Fruit fly (Drosophila melanogaster) whole organism, prepupa: Measurements from ENCODE around the gene CG43389.

Source experiments
- Blimp-1 ChIP-seq: fragments of 200-800 bp; sonication (Bioruptor generic); optimal IDR thresholded peaks from 3 replicates; lab custom pipeline; 2017; ENCODE audit warnings: missing biosample characterization, missing genetic modification characterization, mild to moderate bottlenecking, moderate library complexity, missing genetic modification reagents
- CG10631 ChIP-seq: fragments of 200-800 bp; sonication (Bioruptor generic); optimal IDR thresholded peaks from 2 replicates; lab custom pipeline; 2016; ENCODE audit warnings: missing biosample characterization, missing genetic modification characterization
- CG10669 ChIP-seq: fragments of 200-800 bp; sonication (Bioruptor generic); optimal IDR thresholded peaks from 3 replicates; lab custom pipeline; 2018; ENCODE audit warnings: missing biosample characterization, mild to moderate bottlenecking, missing genetic modification characterization, moderate library complexity
- CG11294 ChIP-seq: fragments of 200-800 bp; sonication (Bioruptor generic); IDR thresholded peaks from 2 replicates; pipeline ENCODE4 v1.3.6; 2022; ENCODE audit warnings: missing biosample characterization, missing genetic modification characterization
- CG15336 ChIP-seq: fragments of 200-800 bp; sonication (Bioruptor generic); IDR thresholded peaks from 2 replicates; pipeline ENCODE4 v1.3.6; 2022; ENCODE audit warnings: missing biosample characterization, missing genetic modification characterization
- CG16779 ChIP-seq: fragments of 200-800 bp; sonication (Bioruptor generic); optimal IDR thresholded peaks from 3 replicates; lab custom pipeline; 2017; ENCODE audit warnings: missing biosample characterization, mild to moderate bottlenecking, missing genetic modification characterization
- CG3032 ChIP-seq: fragments of 200-800 bp; optimal IDR thresholded peaks from 2 replicates; lab custom pipeline; 2019; ENCODE audit warnings: missing biosample characterization, mild to moderate bottlenecking, missing genetic modification characterization, moderate library complexity
- CG32006 ChIP-seq: fragments of 200-800 bp; sonication (Bioruptor generic); optimal IDR thresholded peaks from 3 replicates; lab custom pipeline; 2017; ENCODE audit warnings: missing biosample characterization, mild to moderate bottlenecking, missing genetic modification characterization
- CG34406 ChIP-seq: fragments of 200-800 bp; sonication (Bioruptor generic); optimal IDR thresholded peaks from 3 replicates; lab custom pipeline; 2016; ENCODE audit warnings: missing biosample characterization, missing genetic modification characterization
- CG3919 ChIP-seq: fragments of 200-800 bp; sonication (Bioruptor generic); optimal IDR thresholded peaks from 3 replicates; lab custom pipeline; 2016; ENCODE audit warnings: missing biosample characterization, missing genetic modification characterization
- CG4318 ChIP-seq: fragments of 200-800 bp; sonication (Bioruptor generic); optimal IDR thresholded peaks from 3 replicates; lab custom pipeline; 2017; ENCODE audit warnings: missing biosample characterization, mild to moderate bottlenecking, missing genetic modification characterization
- CG6163 ChIP-seq: fragments of 200-800 bp; sonication (Bioruptor generic); IDR thresholded peaks from 3 replicates; pipeline ENCODE4 v1.3.6; 2022; ENCODE audit warnings: missing biosample characterization, missing genetic modification characterization
- CG6792 ChIP-seq: fragments of 200-800 bp; sonication (Bioruptor generic); optimal IDR thresholded peaks from 3 replicates; lab custom pipeline; 2016; ENCODE audit warnings: missing biosample characterization, missing genetic modification characterization
- CG6808 ChIP-seq: fragments of 200-800 bp; sonication (Bioruptor generic); optimal IDR thresholded peaks from 3 replicates; lab custom pipeline; 2017; ENCODE audit warnings: missing biosample characterization, missing genetic modification characterization, mild to moderate bottlenecking, moderate library complexity, missing genetic modification reagents
- CG6854 ChIP-seq: fragments of 200-800 bp; sonication (Bioruptor generic); optimal IDR thresholded peaks from 2 replicates; lab custom pipeline; 2017; ENCODE audit warnings: missing biosample characterization, mild to moderate bottlenecking, missing genetic modification characterization
- CG7368 ChIP-seq: fragments of 200-800 bp; sonication (Bioruptor generic); optimal IDR thresholded peaks from 3 replicates; lab custom pipeline; 2016; ENCODE audit warnings: missing biosample characterization, missing genetic modification characterization
- CG8119 ChIP-seq: fragments of 200-800 bp; sonication (Bioruptor generic); IDR thresholded peaks from 3 replicates; pipeline ENCODE4 v1.3.6; 2022; ENCODE audit warnings: missing biosample characterization, missing genetic modification characterization
- CG8319 ChIP-seq: fragments of 200-800 bp; sonication (Bioruptor generic); optimal IDR thresholded peaks from 3 replicates; lab custom pipeline; 2016; ENCODE audit warnings: missing biosample characterization, missing genetic modification characterization
- CG8632 ChIP-seq: fragments of 200-800 bp; sonication (Bioruptor generic); optimal IDR thresholded peaks from 3 replicates; lab custom pipeline; 2016; ENCODE audit warnings: missing biosample characterization, missing genetic modification characterization
- CG9139 ChIP-seq: fragments of 200-800 bp; sonication (Bioruptor generic); optimal IDR thresholded peaks from 3 replicates; lab custom pipeline; 2017; ENCODE audit warnings: missing biosample characterization, mild to moderate bottlenecking, missing genetic modification characterization
- Eip75B ChIP-seq: fragments of 200-800 bp; sonication (Bioruptor generic); optimal IDR thresholded peaks from 3 replicates; lab custom pipeline; 2016; ENCODE audit warnings: missing biosample characterization, missing genetic modification characterization
- Eip78C ChIP-seq: fragments of 200-800 bp; sonication (Bioruptor generic); peaks from one replicate; lab custom pipeline; 2016; ENCODE audit warnings: missing biosample characterization, missing genetic modification characterization
- Eip93F ChIP-seq: fragments of 200-800 bp; sonication (Bioruptor generic); optimal IDR thresholded peaks from 2 replicates; lab custom pipeline; 2016; ENCODE audit warnings: missing biosample characterization, mild to moderate bottlenecking, missing genetic modification characterization
- Ets21C ChIP-seq: fragments of 200-800 bp; sonication (Bioruptor generic); optimal IDR thresholded peaks from 3 replicates; lab custom pipeline; 2016; ENCODE audit warnings: missing biosample characterization, missing genetic modification characterization
- Ets96B ChIP-seq: fragments of 200-800 bp; optimal IDR thresholded peaks from 2 replicates; lab custom pipeline; 2019; ENCODE audit warnings: missing biosample characterization, mild to moderate bottlenecking, missing genetic modification characterization, moderate library complexity
- Hr38 ChIP-seq: sonication (Bioruptor generic); optimal IDR thresholded peaks from 2 replicates; lab custom pipeline; 2016; ENCODE audit warnings: missing biosample characterization, missing genetic modification characterization
- Hr39 ChIP-seq: fragments of 200-800 bp; sonication (Bioruptor generic); optimal IDR thresholded peaks from 2 replicates; lab custom pipeline; 2016; ENCODE audit warnings: missing biosample characterization, missing genetic modification characterization
- Lpt ChIP-seq: fragments of 200-800 bp; sonication (Bioruptor generic); optimal IDR thresholded peaks from 3 replicates; lab custom pipeline; 2016; ENCODE audit warnings: missing biosample characterization, missing genetic modification characterization
- Met ChIP-seq: fragments of 200-800 bp; sonication (Bioruptor generic); optimal IDR thresholded peaks from 3 replicates; lab custom pipeline; 2016; ENCODE audit warnings: missing biosample characterization, missing genetic modification characterization
- OdsH ChIP-seq: fragments of 200-800 bp; sonication (Bioruptor generic); optimal IDR thresholded peaks from 3 replicates; lab custom pipeline; 2016; ENCODE audit warnings: missing biosample characterization, missing genetic modification characterization
- Smox ChIP-seq: fragments of 200-800 bp; sonication (Bioruptor generic); optimal IDR thresholded peaks from 3 replicates; lab custom pipeline; 2016; ENCODE audit warnings: missing biosample characterization, missing genetic modification characterization
- Sox14 ChIP-seq: fragments of 200-800 bp; sonication (Bioruptor generic); optimal IDR thresholded peaks from 3 replicates; lab custom pipeline; 2016; ENCODE audit warnings: missing biosample characterization, missing genetic modification characterization
- Sox15 ChIP-seq: fragments of 200-800 bp; sonication (Bioruptor generic); optimal IDR thresholded peaks from 3 replicates; lab custom pipeline; 2016; ENCODE audit warnings: missing biosample characterization, missing genetic modification characterization
- cyc ChIP-seq: fragments of 200-800 bp; sonication (Bioruptor generic); optimal IDR thresholded peaks from 3 replicates; lab custom pipeline; 2016; ENCODE audit warnings: missing biosample characterization, missing genetic modification characterization
- dac ChIP-seq: fragments of 200-800 bp; sonication (Bioruptor generic); optimal IDR thresholded peaks from 2 replicates; lab custom pipeline; 2017; ENCODE audit warnings: missing biosample characterization, mild to moderate bottlenecking, missing genetic modification characterization
- dsx ChIP-seq: fragments of 200-800 bp; optimal IDR thresholded peaks from 3 replicates; lab custom pipeline; 2019; ENCODE audit warnings: missing biosample characterization, mild to moderate bottlenecking, missing genetic modification characterization, moderate library complexity; ENCODE audit not compliant: poor library complexity, severe bottlenecking
- eg ChIP-seq: fragments of 200-800 bp; sonication (Bioruptor generic); IDR thresholded peaks from 3 replicates; pipeline ENCODE4 v1.3.6; 2022; ENCODE audit warnings: missing biosample characterization, missing genetic modification characterization
- esn ChIP-seq: fragments of 200-800 bp; sonication (Bioruptor generic); optimal IDR thresholded peaks from 2 replicates; lab custom pipeline; 2016; ENCODE audit warnings: missing biosample characterization, mild to moderate bottlenecking, missing genetic modification characterization, moderate library complexity
- fd59A ChIP-seq: fragments of 200-800 bp; sonication (Bioruptor generic); optimal IDR thresholded peaks from 2 replicates; lab custom pipeline; 2017; ENCODE audit warnings: missing biosample characterization, mild to moderate bottlenecking, missing genetic modification characterization, missing genetic modification reagents
- fd85E ChIP-seq: fragments of 200-800 bp; sonication (Bioruptor generic); optimal IDR thresholded peaks from 3 replicates; lab custom pipeline; 2016; ENCODE audit warnings: missing biosample characterization, missing genetic modification characterization
- net ChIP-seq: fragments of 200-800 bp; sonication (Bioruptor generic); optimal IDR thresholded peaks from 3 replicates; lab custom pipeline; 2016; ENCODE audit warnings: missing biosample characterization, missing genetic modification characterization
- salr ChIP-seq, 2 experiments: fragments of 200-800 bp; sonication (Bioruptor generic); optimal IDR thresholded peaks; 3 replicates each; lab custom pipeline; 2016 to 2018; ENCODE audit warnings: missing biosample characterization in 2 of 2, missing genetic modification characterization in 2 of 2, mild to moderate bottlenecking in 1 of 2
- ss ChIP-seq, 2 experiments: fragments of 200-800 bp; sonication (Bioruptor generic); optimal IDR thresholded peaks; 2 replicates in 1 of 2; 3 replicates in 1 of 2; lab custom pipeline; 2017 to 2018; ENCODE audit warnings: mild to moderate bottlenecking in 2 of 2, missing biosample characterization in 2 of 2, missing genetic modification characterization in 2 of 2, moderate library complexity in 1 of 2
- svp ChIP-seq: fragments of 200-800 bp; sonication (Bioruptor generic); peaks from one replicate; lab custom pipeline; 2016; ENCODE audit warnings: missing biosample characterization, missing genetic modification characterization
- topi ChIP-seq: fragments of 200-800 bp; sonication (Bioruptor generic); optimal IDR thresholded peaks from 3 replicates; lab custom pipeline; 2016; ENCODE audit warnings: missing biosample characterization, missing genetic modification characterization
- vri ChIP-seq: fragments of 200-800 bp; sonication (Bioruptor generic); optimal IDR thresholded peaks from 3 replicates; lab custom pipeline; 2016; ENCODE audit warnings: missing biosample characterization, mild to moderate bottlenecking, missing genetic modification characterization

CG43389 gene

dm6 chr3L:3224740-3225719 lies 22.8 kb upstream of the CG43389 start, which contains the start of gene Larp4B (continued):
- TF ChIP-seq CG6163 (GFP tag; lab: Robert Waterston, UW): no peak
- no peak for TF ChIP-seq Lpt (GFP tag; lab: Kevin White, UChicago)
- TF ChIP-seq CG16779 (tag; lab: Kevin White, UChicago): no peak
- TF ChIP-seq Ets21C: no peak
- no peak for TF ChIP-seq CG34406 (GFP tag; lab: Kevin White, UChicago)
- TF ChIP-seq Eip75B (GFP tag; lab: Kevin White, UChicago): no peak
- no peak for TF ChIP-seq CG4318 (GFP tag; lab: Kevin White, UChicago)

- TF ChIP-seq Eip78C (GFP tag; lab: Kevin White, UChicago): no peak
- no peak for TF ChIP-seq CG10631
- TF ChIP-seq Hr39 (GFP tag; lab: Kevin White, UChicago): no peak
- no peak for TF ChIP-seq CG7368 (GFP tag; lab: Kevin White, UChicago)
- TF ChIP-seq CG6163 (GFP tag; lab: Robert Waterston, UW): peak; percentile 34; the same call in 1 of the 3 replicates
- no peak for TF ChIP-seq Sox14 (GFP tag; lab: Kevin White, UChicago)
- TF ChIP-seq CG34406 (GFP tag; lab: Kevin White, UChicago): peak; percentile 29
- peak; percentile 40; the same call in 2 of the 3 replicates for TF ChIP-seq CG8119 (GFP tag; lab: Robert Waterston, UW)
- peak in 1 of 2 experiments; percentile 79 for TF ChIP-seq ss (GFP tag; optimal IDR thresholded peaks at IDR 0.05; lab: Kevin White, UChicago)
- no peak for TF ChIP-seq Hr38
- no peak for TF ChIP-seq OdsH (GFP tag; lab: Kevin White, UChicago)
- TF ChIP-seq dac: no peak
- TF ChIP-seq CG6808 (GFP tag; lab: Kevin White, UChicago): no peak
- TF ChIP-seq fd85E (GFP tag; lab: Kevin White, UChicago): no peak
- peak; percentile 69 for TF ChIP-seq CG9139 (GFP tag; lab: Kevin White, UChicago)
- TF ChIP-seq fd59A (GFP tag; lab: Kevin White, UChicago): no peak
- TF ChIP-seq CG3919: no peak
- peak in 1 of 2 experiments; percentile 27 for TF ChIP-seq salr (GFP tag; optimal IDR thresholded peaks at IDR 0.05; lab: Kevin White, UChicago)
- no peak for TF ChIP-seq CG6854 (GFP tag; lab: Kevin White, UChicago)
- peak; percentile 59 for TF ChIP-seq eg (GFP tag; lab: Robert Waterston, UW)
- no peak for TF ChIP-seq Blimp-1
- TF ChIP-seq CG32006 (GFP tag; lab: Kevin White, UChicago): peak; percentile 37
- TF ChIP-seq vri (GFP tag; lab: Kevin White, UChicago): peak; percentile 52
- TF ChIP-seq CG15336: peak; percentile 45
- no peak for TF ChIP-seq Met (GFP tag; lab: Kevin White, UChicago)
- TF ChIP-seq CG8632 (GFP tag; lab: Kevin White, UChicago): no peak
- TF ChIP-seq CG16779 (tag; lab: Kevin White, UChicago): peak; percentile 82
- TF ChIP-seq cyc (GFP tag; lab: Kevin White, UChicago): no peak
- no peak for TF ChIP-seq CG8319
- no peak for TF ChIP-seq Eip93F (GFP tag; lab: Kevin White, UChicago)
- no peak for TF ChIP-seq Lpt (GFP tag; lab: Kevin White, UChicago)
- TF ChIP-seq esn: peak; percentile 5
- TF ChIP-seq CG11294 (GFP tag; lab: Robert Waterston, UW): no peak
- TF ChIP-seq topi (GFP tag; lab: Kevin White, UChicago): no peak
- no peak for TF ChIP-seq Ets21C
- TF ChIP-seq svp (GFP tag; lab: Kevin White, UChicago): no peak
- TF ChIP-seq Sox15: no peak
- TF ChIP-seq dsx (GFP tag; lab: Kevin White, UChicago): peak; percentile 62
- peak; percentile 21 for TF ChIP-seq CG6792 (GFP tag; lab: Kevin White, UChicago)
- peak; percentile 57 for TF ChIP-seq Ets96B (tag; lab: Kevin White, UChicago)
- no peak for TF ChIP-seq Smox (GFP tag; lab: Kevin White, UChicago)
- no peak for TF ChIP-seq CG3032 (tag; lab: Kevin White, UChicago)
- no peak for TF ChIP-seq CG10669 (GFP tag; lab: Kevin White, UChicago)
- TF ChIP-seq net (GFP tag; lab: Kevin White, UChicago): peak; percentile 41
These were observed 21.9 kb upstream of the CG43389 start for dm6 chr3L:3225769-3226457.
